Fruit fly (Drosophila melanogaster) whole organism, embryonic: Measurements from ENCODE around the gene CG12594.

ENCODE experiments used
- Atf6 ChIP-seq: fragments of 200-800 bp; sonication (Bioruptor generic); IDR thresholded peaks from 2 replicates; pipeline ENCODE4 v1.3.6; 2022; ENCODE audit warnings: missing biosample characterization, missing genetic modification characterization
- Bdp1 ChIP-seq: fragments of 200-800 bp; sonication (Bioruptor generic); optimal IDR thresholded peaks from 3 replicates; lab custom pipeline; 2016; ENCODE audit warnings: missing biosample characterization, missing genetic modification characterization
- BtbVII ChIP-seq: fragments of 200-800 bp; sonication (Bioruptor generic); optimal IDR thresholded peaks from 3 replicates; lab custom pipeline; 2017; ENCODE audit warnings: missing biosample characterization, mild to moderate bottlenecking, missing genetic modification characterization
- CG10267 ChIP-seq: fragments of 200-800 bp; sonication (Bioruptor generic); optimal IDR thresholded peaks from 2 replicates; lab custom pipeline; 2018; ENCODE audit warnings: missing biosample characterization, mild to moderate bottlenecking, missing genetic modification characterization, moderate library complexity
- CG13287 ChIP-seq: fragments of 200-800 bp; sonication (Bioruptor generic); IDR thresholded peaks from 2 replicates; pipeline ENCODE4 v1.3.6; 2022; ENCODE audit warnings: missing biosample characterization, missing genetic modification characterization; ENCODE audit not compliant: partially characterized antibody
- CG13296 ChIP-seq: fragments of 200-800 bp; sonication (Bioruptor generic); optimal IDR thresholded peaks from 3 replicates; lab custom pipeline; 2018; ENCODE audit warnings: missing biosample characterization, mild to moderate bottlenecking, missing genetic modification characterization
- CG13775 ChIP-seq: fragments of 200-800 bp; sonication (Bioruptor generic); optimal IDR thresholded peaks from 3 replicates; lab custom pipeline; 2017; ENCODE audit warnings: missing biosample characterization, mild to moderate bottlenecking, missing genetic modification characterization
- CG13894 ChIP-seq: fragments of 200-800 bp; sonication (Bioruptor generic); optimal IDR thresholded peaks from 3 replicates; lab custom pipeline; 2018; ENCODE audit warnings: missing biosample characterization, mild to moderate bottlenecking, missing genetic modification characterization, moderate library complexity
- CG14710 ChIP-seq: fragments of 200-800 bp; sonication (Bioruptor generic); optimal IDR thresholded peaks from 3 replicates; lab custom pipeline; 2019; ENCODE audit warnings: missing biosample characterization, mild to moderate bottlenecking, missing genetic modification characterization, moderate library complexity
- CG1529 ChIP-seq: fragments of 200-800 bp; sonication (Bioruptor generic); optimal IDR thresholded peaks from 3 replicates; lab custom pipeline; 2018; ENCODE audit warnings: missing biosample characterization, missing genetic modification characterization
- CG1603 ChIP-seq: fragments of 200-800 bp; sonication (Bioruptor generic); optimal IDR thresholded peaks from 2 replicates; lab custom pipeline; 2019; ENCODE audit warnings: missing biosample characterization, mild to moderate bottlenecking, missing genetic modification characterization, moderate library complexity
- CG16863 ChIP-seq: fragments of 200-800 bp; sonication (Bioruptor generic); optimal IDR thresholded peaks from 3 replicates; lab custom pipeline; 2016; ENCODE audit warnings: missing biosample characterization, missing genetic modification characterization
- CG17359 ChIP-seq: fragments of 200-800 bp; sonication (Bioruptor generic); optimal IDR thresholded peaks from 3 replicates; lab custom pipeline; 2018; ENCODE audit warnings: missing biosample characterization, mild to moderate bottlenecking, missing genetic modification characterization, moderate library complexity
- CG18599 ChIP-seq: fragments of 200-800 bp; sonication (Bioruptor generic); optimal IDR thresholded peaks from 3 replicates; lab custom pipeline; 2017; ENCODE audit warnings: missing biosample characterization, missing genetic modification characterization, mild to moderate bottlenecking, moderate library complexity, missing genetic modification reagents
- CG4282 ChIP-seq: fragments of 200-800 bp; sonication (Bioruptor generic); optimal IDR thresholded peaks from 2 replicates; lab custom pipeline; 2016; ENCODE audit warnings: missing biosample characterization, missing genetic modification characterization
- CG4617 ChIP-seq: fragments of 200-800 bp; sonication (Bioruptor generic); optimal IDR thresholded peaks from 3 replicates; lab custom pipeline; 2016; ENCODE audit warnings: missing biosample characterization, missing genetic modification characterization, borderline replicate concordance
- CG7372 ChIP-seq: fragments of 200-800 bp; sonication (Bioruptor generic); IDR thresholded peaks from 2 replicates; pipeline ENCODE4 v1.3.6; 2022; ENCODE audit warnings: missing biosample characterization, missing genetic modification characterization
- CG7745 ChIP-seq: fragments of 200-800 bp; sonication (Bioruptor generic); optimal IDR thresholded peaks from 2 replicates; lab custom pipeline; 2018; ENCODE audit warnings: missing biosample characterization, mild to moderate bottlenecking, missing genetic modification characterization, moderate library complexity
- CG8478 ChIP-seq: fragments of >200 bp; optimal IDR thresholded peaks from 2 replicates; lab custom pipeline; 2018
- CG8765 ChIP-seq: fragments of 200-800 bp; sonication (Bioruptor generic); IDR thresholded peaks from 2 replicates; pipeline ENCODE4 v1.3.6; 2022; ENCODE audit warnings: missing biosample characterization, missing genetic modification characterization
- CG8944 ChIP-seq: fragments of 200-800 bp; sonication (Bioruptor generic); optimal IDR thresholded peaks from 3 replicates; lab custom pipeline; 2016; ENCODE audit warnings: missing biosample characterization, missing genetic modification characterization
- CG9876 ChIP-seq: fragments of 200-800 bp; sonication (Bioruptor generic); optimal IDR thresholded peaks from 2 replicates; lab custom pipeline; 2016; ENCODE audit warnings: missing biosample characterization, missing genetic modification characterization
- D ChIP-seq, 2 experiments: fragments of 200-800 bp in 1 of 2; fragments of >200 bp in 1 of 2; sonication (Bioruptor generic) in 1 of 2; optimal IDR thresholded peaks; 2 replicates in 1 of 2; 3 replicates in 1 of 2; lab custom pipeline; 2017; ENCODE audit warnings: mild to moderate bottlenecking in 1 of 2, missing biosample characterization in 1 of 2, missing genetic modification characterization in 1 of 2, missing genetic modification reagents in 1 of 2
- Dek ChIP-seq: fragments of 200-800 bp; sonication (Bioruptor generic); optimal IDR thresholded peaks from 3 replicates; lab custom pipeline; 2019; ENCODE audit warnings: missing biosample characterization, mild to moderate bottlenecking, missing genetic modification characterization, moderate library complexity
- Dll ChIP-seq: fragments of 200-800 bp; sonication (Bioruptor generic); IDR thresholded peaks from 4 replicates; pipeline ENCODE4 v1.3.6; 2022; ENCODE audit warnings: missing biosample characterization, missing genetic modification characterization; ENCODE audit not compliant: partially characterized antibody
- Fer2 ChIP-seq: fragments of 200-800 bp; sonication (Bioruptor generic); optimal IDR thresholded peaks from 2 replicates; lab custom pipeline; 2018; ENCODE audit warnings: missing biosample characterization, mild to moderate bottlenecking, missing genetic modification characterization, moderate library complexity
- Gsc ChIP-seq: fragments of 200-800 bp; sonication (Bioruptor generic); IDR thresholded peaks from 2 replicates; pipeline ENCODE4 v1.3.6; 2022; ENCODE audit warnings: missing biosample characterization, missing genetic modification characterization
- Hey ChIP-seq: fragments of 200-800 bp; sonication (Bioruptor generic); optimal IDR thresholded peaks from 3 replicates; lab custom pipeline; 2018; ENCODE audit warnings: missing biosample characterization, mild to moderate bottlenecking, missing genetic modification characterization
- Hmr ChIP-seq: fragments of 200-800 bp; sonication (Bioruptor generic); optimal IDR thresholded peaks from 3 replicates; lab custom pipeline; 2017; ENCODE audit warnings: mild to moderate bottlenecking, missing biosample characterization, missing genetic modification reagents, missing genetic modification characterization
- Jarid2 ChIP-seq: fragments of 200-800 bp; sonication (Bioruptor generic); optimal IDR thresholded peaks from 3 replicates; lab custom pipeline; 2017; ENCODE audit warnings: mild to moderate bottlenecking, missing biosample characterization, missing genetic modification reagents, missing genetic modification characterization
- MESR4 ChIP-seq: fragments of 200-800 bp; sonication (Bioruptor generic); optimal IDR thresholded peaks from 2 replicates; lab custom pipeline; 2018; ENCODE audit warnings: missing biosample characterization, mild to moderate bottlenecking, missing genetic modification characterization, moderate library complexity
- Max ChIP-seq: fragments of 200-800 bp; sonication (Bioruptor generic); optimal IDR thresholded peaks from 2 replicates; lab custom pipeline; 2016; ENCODE audit warnings: missing biosample characterization, mild to moderate bottlenecking, missing genetic modification characterization
- Oaz ChIP-seq: fragments of 200-800 bp; sonication (Bioruptor generic); IDR thresholded peaks from 2 replicates; pipeline ENCODE4 v1.3.6; 2022; ENCODE audit warnings: missing biosample characterization, missing genetic modification characterization
- Optix ChIP-seq: fragments of 200-800 bp; sonication (Bioruptor generic); IDR thresholded peaks from 3 replicates; pipeline ENCODE4 v1.3.6; 2022; ENCODE audit warnings: missing biosample characterization, missing genetic modification characterization
- Ravus ChIP-seq: fragments of 200-800 bp; sonication (Bioruptor generic); IDR thresholded peaks from 2 replicates; pipeline ENCODE4 v1.3.6; 2022; ENCODE audit warnings: missing biosample characterization, missing genetic modification characterization
- Sry-δ ChIP-seq: fragments of 200-800 bp; sonication (Bioruptor generic); optimal IDR thresholded peaks from 2 replicates; lab custom pipeline; 2016; ENCODE audit warnings: missing biosample characterization, missing genetic modification characterization
- TFAM ChIP-seq: fragments of 200-800 bp; sonication (Bioruptor generic); optimal IDR thresholded peaks from 2 replicates; lab custom pipeline; 2017; ENCODE audit warnings: missing biosample characterization, missing genetic modification characterization, inconsistent platforms
- al ChIP-seq: fragments of 200-800 bp; sonication (Bioruptor generic); IDR thresholded peaks from 2 replicates; pipeline ENCODE4 v1.3.6; 2022; ENCODE audit warnings: missing biosample characterization, missing genetic modification characterization
- ap ChIP-seq: fragments of 200-800 bp; sonication (Bioruptor generic); IDR thresholded peaks from 2 replicates; pipeline ENCODE4 v1.3.6; 2022; ENCODE audit warnings: missing biosample characterization, missing genetic modification characterization
- fd3F ChIP-seq: fragments of 200-800 bp; sonication (Bioruptor generic); optimal IDR thresholded peaks from 2 replicates; lab custom pipeline; 2018; ENCODE audit warnings: missing biosample characterization, mild to moderate bottlenecking, missing genetic modification characterization, moderate library complexity
- grn ChIP-seq: fragments of 200-800 bp; sonication (Bioruptor generic); optimal IDR thresholded peaks from 3 replicates; lab custom pipeline; 2017; ENCODE audit warnings: missing biosample characterization, missing genetic modification characterization
- insv ChIP-seq, 2 experiments: fragments of 200-800 bp; sonication (Bioruptor generic); optimal IDR thresholded peaks; 3 replicates each; lab custom pipeline; 2016 to 2018; ENCODE audit warnings: missing biosample characterization in 2 of 2, missing genetic modification characterization in 2 of 2
- jing ChIP-seq: fragments of 200-800 bp; sonication (Bioruptor generic); optimal IDR thresholded peaks from 2 replicates; lab custom pipeline; 2018; ENCODE audit warnings: missing biosample characterization, mild to moderate bottlenecking, missing genetic modification characterization
- kay ChIP-seq: fragments of 200-800 bp; sonication (Bioruptor generic); optimal IDR thresholded peaks from 2 replicates; lab custom pipeline; 2016; ENCODE audit warnings: missing biosample characterization, missing genetic modification characterization
- lmd ChIP-seq: fragments of 200-800 bp; sonication (Bioruptor generic); IDR thresholded peaks from 2 replicates; pipeline ENCODE4 v1.3.6; 2022; ENCODE audit warnings: missing biosample characterization, missing genetic modification characterization
- ro ChIP-seq: fragments of 200-800 bp; sonication (Bioruptor generic); IDR thresholded peaks from 2 replicates; pipeline ENCODE4 v1.3.6; 2022; ENCODE audit warnings: missing biosample characterization, missing genetic modification characterization
- salm ChIP-seq: fragments of 200-800 bp; sonication (Bioruptor generic); optimal IDR thresholded peaks from 2 replicates; lab custom pipeline; 2018; ENCODE audit warnings: missing biosample characterization, mild to moderate bottlenecking, missing genetic modification characterization
- stc ChIP-seq: fragments of 200-800 bp; sonication (Bioruptor generic); IDR thresholded peaks from 2 replicates; pipeline ENCODE4 v1.3.6; 2022; ENCODE audit warnings: missing biosample characterization, missing genetic modification characterization
- tna ChIP-seq: fragments of 200-800 bp; sonication (Bioruptor generic); IDR thresholded peaks from 2 replicates; pipeline ENCODE4 v1.3.6; 2022; ENCODE audit warnings: missing biosample characterization, missing genetic modification characterization; ENCODE audit not compliant: partially characterized antibody
- trem ChIP-seq: fragments of 200-800 bp; optimal IDR thresholded peaks from 3 replicates; lab custom pipeline; 2019; ENCODE audit warnings: missing biosample characterization, mild to moderate bottlenecking, missing genetic modification characterization, moderate library complexity
- wdn ChIP-seq: fragments of 200-800 bp; sonication (Bioruptor generic); IDR thresholded peaks from 2 replicates; pipeline ENCODE4 v1.3.6; 2022; ENCODE audit warnings: missing biosample characterization, missing genetic modification characterization
- zfh2 ChIP-seq: fragments of 200-800 bp; sonication (Bioruptor generic); optimal IDR thresholded peaks from 2 replicates; lab custom pipeline; 2016; ENCODE audit warnings: missing biosample characterization, missing genetic modification characterization

Gene CG12594

DNA sequence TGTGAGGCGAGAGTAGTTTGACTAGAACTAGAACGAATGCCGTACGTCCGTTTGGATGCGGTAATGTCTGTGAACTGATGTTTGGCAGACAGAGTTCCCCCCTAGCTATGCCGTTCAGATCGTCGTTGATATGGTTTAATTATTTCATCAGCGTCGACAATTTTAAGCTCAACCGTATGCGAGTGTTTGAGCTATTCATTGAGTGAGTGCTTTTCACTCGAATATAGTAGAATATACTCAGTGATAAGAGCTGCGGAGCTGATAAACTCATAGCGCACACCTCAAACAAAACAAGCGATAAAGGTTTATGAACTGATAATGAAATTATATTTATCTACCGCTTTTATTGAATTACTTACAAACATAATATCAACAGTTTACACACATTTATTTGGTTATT is 33.5 kb upstream of the CG12594 start, which contains the start of gene CG6834 (continued):
- no peak for TF ChIP-seq CG8944 (GFP tag; lab: Kevin White, UChicago)
- TF ChIP-seq tna (GFP tag; lab: Robert Waterston, UW), result no peak
- TF ChIP-seq salm (tag; lab: Kevin White, UChicago), result peak; percentile 66
- TF ChIP-seq CG13296 (GFP tag; lab: Kevin White, UChicago), result peak; percentile 53
- no peak for TF ChIP-seq CG14710 (tag; lab: Kevin White, UChicago)
- TF ChIP-seq wdn (GFP tag; lab: Robert Waterston, UW), result no peak
- TF ChIP-seq BtbVII (GFP tag; lab: Kevin White, UChicago), result peak; percentile 47
- TF ChIP-seq Atf6, result no peak
- no peak for TF ChIP-seq trem (tag; lab: Kevin White, UChicago)
- no peak for TF ChIP-seq Ravus (GFP tag; lab: Robert Waterston, UW)
- TF ChIP-seq CG1603 (tag; lab: Kevin White, UChicago), result peak; percentile 15
- no peak for TF ChIP-seq CG9876 (GFP tag; lab: Kevin White, UChicago)
- TF ChIP-seq kay (GFP tag; lab: Kevin White, UChicago), result no peak
- no peak for TF ChIP-seq CG1529 (GFP tag; lab: Kevin White, UChicago)
- no peak for TF ChIP-seq Optix (GFP tag; lab: Robert Waterston, UW)
- no peak for TF ChIP-seq Jarid2 (GFP tag; lab: Kevin White, UChicago)
- no peak for TF ChIP-seq CG4282
- TF ChIP-seq CG13287, result no peak
- no peak for TF ChIP-seq Max (GFP tag; lab: Kevin White, UChicago)
- no peak for TF ChIP-seq Bdp1
- TF ChIP-seq D (optimal IDR thresholded peaks at IDR 0.05; lab: Kevin White, UChicago), result no peak
- no peak for TF ChIP-seq D (GFP tag; optimal IDR thresholded peaks at IDR 0.05; lab: Kevin White, UChicago)
- no peak for TF ChIP-seq CG18599 (GFP tag; lab: Kevin White, UChicago)
- no peak for TF ChIP-seq ap (GFP tag; lab: Robert Waterston, UW)
- TF ChIP-seq ro (GFP tag; lab: Robert Waterston, UW), result no peak
- no peak for TF ChIP-seq CG13894 (tag; lab: Kevin White, UChicago)
- TF ChIP-seq stc (GFP tag; lab: Robert Waterston, UW), result no peak
- no peak for TF ChIP-seq CG10267
- TF ChIP-seq Gsc (GFP tag; lab: Robert Waterston, UW), result no peak
- TF ChIP-seq jing (GFP tag; lab: Kevin White, UChicago), result no peak
- no peak for TF ChIP-seq Hey
- no peak for TF ChIP-seq zfh2 (GFP tag; lab: Kevin White, UChicago)
- no peak for TF ChIP-seq CG8478 (lab: Kevin White, UChicago)
- no peak for TF ChIP-seq al (GFP tag; lab: Robert Waterston, UW)
- peak; percentile 78 for TF ChIP-seq grn (GFP tag; lab: Kevin White, UChicago)
- TF ChIP-seq CG7745 (tag; lab: Kevin White, UChicago), result peak; percentile 9
- TF ChIP-seq CG16863 (GFP tag; lab: Kevin White, UChicago), result no peak
- no peak for TF ChIP-seq CG8765 (GFP tag; lab: Robert Waterston, UW)
- TF ChIP-seq Dek (tag; lab: Kevin White, UChicago), result no peak
- no peak for TF ChIP-seq insv (GFP tag; optimal IDR thresholded peaks at IDR 0.05; lab: Kevin White, UChicago)
- no peak for TF ChIP-seq Hmr (GFP tag; lab: Kevin White, UChicago)
- no peak for TF ChIP-seq Dll (GFP tag; lab: Robert Waterston, UW)
- TF ChIP-seq Sry-δ (GFP tag; lab: Kevin White, UChicago), result no peak
- TF ChIP-seq fd3F, result no peak
- no peak for TF ChIP-seq CG17359 (tag; lab: Kevin White, UChicago)
- no peak for TF ChIP-seq lmd
- TF ChIP-seq CG7372 (GFP tag; lab: Robert Waterston, UW), result no peak
- TF ChIP-seq MESR4 (GFP tag; lab: Kevin White, UChicago), result no peak
- no peak for TF ChIP-seq CG13775 (GFP tag; lab: Kevin White, UChicago)
- no peak for TF ChIP-seq TFAM (GFP tag; lab: Kevin White, UChicago)
- TF ChIP-seq CG4617 (GFP tag; lab: Kevin White, UChicago), result no peak
- no peak for TF ChIP-seq Oaz (GFP tag; lab: Robert Waterston, UW)
- TF ChIP-seq Fer2 (tag; lab: Kevin White, UChicago), result no peak
